Worm (Caenorhabditis elegans) whole organism, late embryonic: ENCODE data around the gene F14H8.5.

ENCODE experiments used
- hlh-15 ChIP-seq: sonication (generic microtip); optimal IDR thresholded peaks from 2 replicates; lab custom pipeline; 2016; ENCODE audit warnings: missing genetic modification characterization, missing compliant biosample characterization
- hlh-30 ChIP-seq: sonication (generic microtip); optimal IDR thresholded peaks from 2 replicates; lab custom pipeline; 2017; ENCODE audit warnings: antibody characterized with exemption, missing genetic modification characterization, missing compliant biosample characterization; ENCODE audit not compliant: insufficient read depth
- nhr-232 ChIP-seq: sonication (generic microtip); optimal IDR thresholded peaks from 2 replicates; lab custom pipeline; 2016; ENCODE audit warnings: missing genetic modification characterization, missing compliant biosample characterization
- pat-9 ChIP-seq: fragments of 200-800 bp; sonication (Bioruptor generic); optimal IDR thresholded peaks from 2 replicates; lab custom pipeline; 2018; ENCODE audit warnings: mild to moderate bottlenecking, missing genetic modification characterization, moderate library complexity, missing compliant biosample characterization

DNA sequence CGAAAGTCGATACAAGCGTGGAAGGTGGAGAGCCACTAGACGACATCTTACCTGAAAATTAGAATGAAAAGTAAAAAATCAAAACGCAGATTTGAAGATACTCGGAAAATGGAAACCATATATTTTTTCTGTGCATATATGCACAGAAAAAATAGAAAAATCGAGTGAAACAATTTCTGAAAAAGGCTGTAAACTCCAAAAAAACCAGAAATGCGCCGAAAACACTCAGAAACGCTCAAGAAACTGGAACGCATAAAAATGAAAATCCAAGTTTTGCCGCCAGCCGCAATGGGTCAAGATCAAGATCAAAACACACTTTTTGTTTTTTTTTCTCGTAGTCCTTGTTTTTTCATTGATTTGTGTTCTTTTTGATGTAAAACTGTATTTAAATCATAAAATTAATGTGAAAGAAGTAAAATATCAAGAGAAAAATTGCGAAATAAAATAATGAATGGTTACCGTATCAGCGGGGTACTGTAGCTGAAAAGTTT, 28.2 kb upstream of the F14H8.5 start, which contains the start of gene T01C3.3:
- TF ChIP-seq hlh-30 (tag; lab: Kevin White, UChicago), result no peak
- TF ChIP-seq nhr-232 (tag; lab: Kevin White, UChicago), result no peak
- TF ChIP-seq pat-9 (tag; lab: Kevin White, UChicago), result no peak
- TF ChIP-seq hlh-15 (tag; lab: Kevin White, UChicago), result no peak
